Fruit fly (Drosophila melanogaster) whole organism, pupa: ENCODE results near the gene CG7551.

Source experiments
- CG34367 ChIP-seq: fragments of 200-800 bp; sonication (Bioruptor generic); optimal IDR thresholded peaks from 2 replicates; lab custom pipeline; 2018; ENCODE audit warnings: missing biosample characterization, mild to moderate bottlenecking, missing genetic modification characterization
- CG8159 ChIP-seq: fragments of 200-800 bp; sonication (Bioruptor generic); optimal IDR thresholded peaks from 3 replicates; lab custom pipeline; 2018; ENCODE audit warnings: missing biosample characterization, mild to moderate bottlenecking, missing genetic modification characterization, moderate library complexity
- EcR ChIP-seq: fragments of 200-800 bp; sonication (Bioruptor generic); optimal IDR thresholded peaks from 3 replicates; lab custom pipeline; 2019; ENCODE audit warnings: missing biosample characterization, missing genetic modification characterization, mild to moderate bottlenecking, moderate library complexity, missing genetic modification reagents
- Pif1A ChIP-seq: fragments of 200-800 bp; sonication (Bioruptor generic); optimal IDR thresholded peaks from 3 replicates; lab custom pipeline; 2016; ENCODE audit warnings: missing biosample characterization, missing genetic modification characterization
- Pif1B ChIP-seq: fragments of 200-800 bp; sonication (Bioruptor generic); optimal IDR thresholded peaks from 3 replicates; lab custom pipeline; 2016; ENCODE audit warnings: missing biosample characterization, missing genetic modification characterization
- fd96Ca ChIP-seq: fragments of 200-800 bp; sonication (Bioruptor generic); IDR thresholded peaks from 3 replicates; pipeline ENCODE4 v1.3.6; 2022; ENCODE audit warnings: missing biosample characterization, missing genetic modification characterization

DNA sequence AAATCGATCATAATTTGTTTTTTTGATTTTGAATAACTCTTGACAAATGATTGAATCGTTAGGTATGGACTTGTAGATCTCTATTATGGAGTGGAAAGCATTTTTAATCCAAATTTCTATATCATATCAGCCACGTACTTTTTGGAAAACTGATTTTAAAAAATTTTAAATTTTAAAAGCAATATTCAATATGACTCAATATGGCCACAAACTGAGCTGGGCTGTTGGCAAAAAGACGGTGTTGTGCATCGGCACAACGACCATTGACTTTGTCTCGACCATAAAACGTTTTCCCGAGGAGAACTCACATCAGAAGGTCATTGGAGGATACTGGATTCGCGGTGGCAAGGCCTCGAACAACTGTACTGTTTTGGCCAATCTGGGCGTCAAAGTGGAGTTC is at the start of gene CG7551, which contains the start of gene CG12289:
- TF ChIP-seq Pif1B (no peak), fd96Ca (GFP tag; lab: Robert Waterston, UW) (no peak), EcR (GFP tag; lab: Kevin White, UChicago) (no peak), CG8159 (tag; lab: Kevin White, UChicago) (no peak), Pif1A (GFP tag; lab: Kevin White, UChicago) (no peak), CG34367 (no peak)
